Fruit fly (Drosophila melanogaster) S2 (cell line): ENCODE measurements around the gene mol.

Source experiments
- CG8478 ChIP-seq: fragments of >200 bp; optimal IDR thresholded peaks from 2 replicates; lab custom pipeline; 2018
- CTCF ChIP-seq, 2 experiments: fragments of >200 bp; optimal IDR thresholded peaks; 2 replicates each; lab custom pipeline; 2018

DNA sequence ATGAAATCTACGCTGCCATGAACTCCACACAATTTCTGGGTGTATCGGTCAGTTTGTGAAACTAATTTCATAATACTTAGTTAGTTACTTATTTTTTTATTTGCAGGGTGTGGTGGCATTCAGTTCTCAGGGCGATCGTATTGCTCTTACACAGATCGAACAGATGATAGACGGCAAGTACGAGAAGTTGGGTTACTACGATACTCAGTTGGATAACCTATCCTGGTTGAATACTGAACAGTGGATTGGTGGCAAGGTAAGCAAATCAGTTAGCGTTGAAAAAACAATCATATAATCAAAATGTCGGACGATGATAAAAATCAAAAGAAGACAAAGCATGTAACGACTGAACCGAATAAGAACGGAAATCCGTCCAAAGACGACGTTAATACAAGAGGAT, 29.2 kb upstream of the mol start, which contains the start of gene CG33310:
- TF ChIP-seq CG8478 (lab: Kevin White, UChicago) (no peak), CTCF (optimal IDR thresholded peaks at IDR 0.05; lab: Kevin White, UChicago) (no peak)
